Worm (Caenorhabditis elegans) whole organism, young adult: Measurements from ENCODE around the gene mrpl-42.

Experiments used
- B0019.2 ChIP-seq: fragments of 200-800 bp; sonication (Bioruptor generic); conservative IDR thresholded peaks from 2 replicates; pipeline ENCODE4 v1.3.6; 2022; ENCODE audit warnings: missing genetic modification reagents, missing genetic modification characterization, missing compliant biosample characterization
- B0035.1 ChIP-seq: sonication (generic microtip); optimal IDR thresholded peaks from 2 replicates; lab custom pipeline; 2016; ENCODE audit warnings: missing genetic modification characterization, mild to moderate bottlenecking, missing compliant biosample characterization, missing genotype, missing genetic modification reagents
- F22D6.2 ChIP-seq: sonication (generic microtip); optimal IDR thresholded peaks from 2 replicates; lab custom pipeline; 2016; ENCODE audit warnings: mild to moderate bottlenecking, missing genetic modification characterization, missing compliant biosample characterization
- F57A8.1 ChIP-seq: fragments of 200-800 bp; sonication (Bioruptor generic); optimal IDR thresholded peaks from 2 replicates; lab custom pipeline; 2018; ENCODE audit warnings: mild to moderate bottlenecking, missing genetic modification characterization, moderate library complexity, missing compliant biosample characterization
- T26A5.8 ChIP-seq: sonication (generic microtip); optimal IDR thresholded peaks from 2 replicates; lab custom pipeline; 2016; ENCODE audit warnings: missing genetic modification characterization, missing compliant biosample characterization
- Y53F4B.3 ChIP-seq: fragments of 200-800 bp; sonication (Bioruptor generic); IDR thresholded peaks from 2 replicates; pipeline ENCODE4 v1.3.6; 2022; ENCODE audit warnings: missing genetic modification reagents, missing genetic modification characterization, missing compliant biosample characterization
- Y79H2A.3 ChIP-seq: fragments of 200-800 bp; sonication (Bioruptor generic); conservative IDR thresholded peaks from 2 replicates; pipeline ENCODE4 v1.3.6; 2022; ENCODE audit warnings: missing genetic modification reagents, missing genetic modification characterization, missing compliant biosample characterization
- Y95B8A.8 ChIP-seq: fragments of 200-800 bp; sonication (Bioruptor generic); IDR thresholded peaks from 2 replicates; pipeline ENCODE4 v1.3.6; 2022; ENCODE audit warnings: missing genetic modification reagents, missing genetic modification characterization, missing compliant biosample characterization
- ZK185.1 ChIP-seq: sonication (generic microtip); optimal IDR thresholded peaks from 2 replicates; lab custom pipeline; 2016; ENCODE audit warnings: mild to moderate bottlenecking, missing genetic modification characterization, missing compliant biosample characterization; ENCODE audit not compliant: poor library complexity, severe bottlenecking
- athp-1 ChIP-seq: sonication (generic microtip); optimal IDR thresholded peaks from 2 replicates; lab custom pipeline; 2017; ENCODE audit warnings: mild to moderate bottlenecking, missing genetic modification characterization, missing compliant biosample characterization
- ccch-3 ChIP-seq: fragments of 200-800 bp; sonication (Bioruptor generic); optimal IDR thresholded peaks from 2 replicates; lab custom pipeline; 2018; ENCODE audit warnings: mild to moderate bottlenecking, missing genetic modification characterization, missing compliant biosample characterization
- chd-7 ChIP-seq: sonication (generic microtip); optimal IDR thresholded peaks from 2 replicates; lab custom pipeline; 2016; ENCODE audit warnings: mild to moderate bottlenecking, missing genetic modification characterization, moderate library complexity, missing compliant biosample characterization
- die-1 ChIP-seq: sonication (generic microtip); optimal IDR thresholded peaks from 2 replicates; lab custom pipeline; 2016; ENCODE audit warnings: missing genotype, mild to moderate bottlenecking, missing genetic modification characterization, missing compliant biosample characterization
- egl-44 ChIP-seq: fragments of 200-800 bp; sonication (Bioruptor generic); IDR thresholded peaks from 2 replicates; pipeline ENCODE4 v1.3.6; 2022; ENCODE audit warnings: missing genetic modification reagents, missing genetic modification characterization, missing compliant biosample characterization
- fkh-3 ChIP-seq: sonication (generic microtip); optimal IDR thresholded peaks from 2 replicates; lab custom pipeline; 2016; ENCODE audit warnings: mild to moderate bottlenecking, missing genetic modification characterization, missing compliant biosample characterization
- him-1 ChIP-seq: sonication (generic microtip); optimal IDR thresholded peaks from 2 replicates; lab custom pipeline; 2016; ENCODE audit warnings: missing genotype, missing genetic modification reagents, missing genetic modification characterization, missing compliant biosample characterization
- hlh-26 ChIP-seq: fragments of 200-800 bp; sonication (Bioruptor generic); conservative IDR thresholded peaks from 2 replicates; pipeline ENCODE4 v1.3.6; 2022; ENCODE audit warnings: missing genetic modification reagents, missing genetic modification characterization, missing compliant biosample characterization
- hsf-1 ChIP-seq: fragments of 200-800 bp; sonication (Bioruptor generic); IDR thresholded peaks from 2 replicates; pipeline ENCODE4 v1.3.6; 2022; ENCODE audit warnings: missing genetic modification reagents, missing genetic modification characterization, missing compliant biosample characterization
- lin-26 ChIP-seq: fragments of 200-800 bp; sonication (Bioruptor generic); IDR thresholded peaks from 2 replicates; pipeline ENCODE4 v1.3.6; 2022; ENCODE audit warnings: missing genetic modification reagents, missing genetic modification characterization, missing compliant biosample characterization
- lin-54 ChIP-seq: fragments of 200-800 bp; sonication (Bioruptor generic); optimal IDR thresholded peaks from 2 replicates; lab custom pipeline; 2018; ENCODE audit warnings: mild to moderate bottlenecking, missing genetic modification characterization, missing compliant biosample characterization
- lsy-27 ChIP-seq: sonication (generic microtip); optimal IDR thresholded peaks from 2 replicates; lab custom pipeline; 2017; ENCODE audit warnings: missing genetic modification characterization, mild to moderate bottlenecking, missing compliant biosample characterization, antibody characterized with exemption, missing genotype, borderline replicate concordance; ENCODE audit not compliant: insufficient read depth
- madf-8 ChIP-seq: fragments of 200-800 bp; sonication (Bioruptor generic); conservative IDR thresholded peaks from 2 replicates; pipeline ENCODE4 v1.3.6; 2022; ENCODE audit warnings: missing genetic modification reagents, missing genetic modification characterization, missing compliant biosample characterization
- mxl-1 ChIP-seq: sonication (generic microtip); optimal IDR thresholded peaks from 2 replicates; lab custom pipeline; 2016; ENCODE audit warnings: missing genetic modification characterization, missing compliant biosample characterization
- nfya-2 ChIP-seq: fragments of 200-800 bp; sonication (Bioruptor generic); IDR thresholded peaks from 2 replicates; pipeline ENCODE4 v1.3.6; 2022; ENCODE audit warnings: missing genetic modification reagents, missing genetic modification characterization, missing compliant biosample characterization
- nfyb-1 ChIP-seq: fragments of 200-800 bp; sonication (Bioruptor generic); IDR thresholded peaks from 2 replicates; pipeline ENCODE4 v1.3.6; 2022; ENCODE audit warnings: missing genetic modification reagents, missing genetic modification characterization, missing compliant biosample characterization
- nhr-120 ChIP-seq: fragments of 200-800 bp; sonication (Bioruptor generic); IDR thresholded peaks from 2 replicates; pipeline ENCODE4 v1.3.6; 2022; ENCODE audit warnings: missing genetic modification characterization, missing compliant biosample characterization
- nhr-27 ChIP-seq: fragments of 200-800 bp; sonication (Bioruptor generic); optimal IDR thresholded peaks from 2 replicates; lab custom pipeline; 2018; ENCODE audit warnings: mild to moderate bottlenecking, missing genetic modification characterization, moderate library complexity, missing compliant biosample characterization
- nhr-80 ChIP-seq: sonication (generic microtip); optimal IDR thresholded peaks from 2 replicates; lab custom pipeline; 2016; ENCODE audit warnings: missing genetic modification characterization, missing compliant biosample characterization
- nhr-90 ChIP-seq: sonication (generic microtip); optimal IDR thresholded peaks from 2 replicates; lab custom pipeline; 2016; ENCODE audit warnings: missing genotype, mild to moderate bottlenecking, missing genetic modification characterization, missing compliant biosample characterization
- repo-1 ChIP-seq: sonication (generic microtip); optimal IDR thresholded peaks from 2 replicates; lab custom pipeline; 2017; ENCODE audit warnings: mild to moderate bottlenecking, missing genetic modification characterization, missing compliant biosample characterization
- sdz-38 ChIP-seq: sonication (generic microtip); optimal IDR thresholded peaks from 2 replicates; lab custom pipeline; 2016; ENCODE audit warnings: missing genotype, missing genetic modification characterization, missing compliant biosample characterization
- snpc-1.3 ChIP-seq: sonication (generic microtip); optimal IDR thresholded peaks from 2 replicates; lab custom pipeline; 2017; ENCODE audit warnings: missing genetic modification characterization, mild to moderate bottlenecking, missing compliant biosample characterization, antibody characterized with exemption, moderate library complexity, missing genotype, missing genetic modification reagents; ENCODE audit not compliant: insufficient read depth
- snpc-3.4 ChIP-seq: sonication (generic microtip); optimal IDR thresholded peaks from 2 replicates; lab custom pipeline; 2017; ENCODE audit warnings: missing genetic modification characterization, mild to moderate bottlenecking, missing compliant biosample characterization, antibody characterized with exemption, moderate library complexity, missing genotype, missing genetic modification reagents
- tbp1 ChIP-seq: fragments of 200-800 bp; sonication (Bioruptor generic); optimal IDR thresholded peaks from 2 replicates; lab custom pipeline; 2018; ENCODE audit warnings: mild to moderate bottlenecking, missing genetic modification characterization, missing compliant biosample characterization
- tlf-1 ChIP-seq: fragments of 200-800 bp; sonication (Bioruptor generic); optimal IDR thresholded peaks from 2 replicates; lab custom pipeline; 2018; ENCODE audit warnings: mild to moderate bottlenecking, missing genetic modification characterization, missing compliant biosample characterization
- unc-130 ChIP-seq: sonication (generic microtip); optimal IDR thresholded peaks from 2 replicates; lab custom pipeline; 2016; ENCODE audit warnings: missing genetic modification reagents, missing genetic modification characterization, missing compliant biosample characterization
- unc-62 ChIP-seq: fragments of 150-350 bp; optimal IDR thresholded peaks from 2 replicates; lab custom pipeline; 2014; ENCODE audit warnings: missing biosample characterization, missing genetic modification reagents, missing genetic modification characterization
- zfh-2 ChIP-seq: fragments of 200-800 bp; sonication (Bioruptor generic); conservative IDR thresholded peaks from 2 replicates; pipeline ENCODE4 v1.3.6; 2022; ENCODE audit warnings: missing genetic modification reagents, missing genetic modification characterization, missing compliant biosample characterization
- ztf-22 ChIP-seq: fragments of 200-800 bp; sonication (Bioruptor generic); optimal IDR thresholded peaks from 2 replicates; lab custom pipeline; 2018; ENCODE audit warnings: mild to moderate bottlenecking, missing genetic modification characterization, moderate library complexity, missing compliant biosample characterization
- ztf-28 ChIP-seq: fragments of 200-800 bp; sonication (Bioruptor generic); IDR thresholded peaks from 2 replicates; pipeline ENCODE4 v1.3.6; 2022; ENCODE audit warnings: missing genetic modification reagents, missing genetic modification characterization, missing compliant biosample characterization

Gene mrpl-42

ce11 chrIV:9053403-9053802 lies 40.9 kb downstream of the mrpl-42 start:
- TF ChIP-seq fkh-3 (tag; lab: Kevin White, UChicago), result no peak
- no peak for TF ChIP-seq ccch-3 (GFP tag; lab: Kevin White, UChicago)
- TF ChIP-seq ztf-28 (GFP tag; lab: Robert Waterston, UW), result no peak
- no peak for TF ChIP-seq nfya-2 (GFP tag; lab: Robert Waterston, UW)
- no peak for TF ChIP-seq unc-62 (GFP tag; lab: Kevin White, UChicago)
- no peak for TF ChIP-seq ZK185.1 (tag; lab: Kevin White, UChicago)

- TF ChIP-seq zfh-2 (GFP tag; lab: Robert Waterston, UW), result no peak
- TF ChIP-seq athp-1 (tag; lab: Kevin White, UChicago), result no peak
- no peak for TF ChIP-seq T26A5.8 (tag; lab: Kevin White, UChicago)
- no peak for TF ChIP-seq F57A8.1 (GFP tag; lab: Kevin White, UChicago)
- TF ChIP-seq lin-26 (GFP tag; lab: Robert Waterston, UW), result no peak
- TF ChIP-seq nfyb-1, result no peak
- no peak for TF ChIP-seq die-1 (tag; lab: Kevin White, UChicago)
- TF ChIP-seq snpc-3.4, result no peak
- TF ChIP-seq Y53F4B.3 (GFP tag; lab: Robert Waterston, UW), result no peak
- TF ChIP-seq chd-7, result no peak
- TF ChIP-seq mxl-1 (tag; lab: Kevin White, UChicago), result no peak
- TF ChIP-seq ztf-22 (GFP tag; lab: Kevin White, UChicago), result no peak
- TF ChIP-seq lin-54 (GFP tag; lab: Kevin White, UChicago), result no peak
- no peak for TF ChIP-seq him-1 (tag; lab: Kevin White, UChicago)
- TF ChIP-seq hsf-1 (GFP tag; lab: Robert Waterston, UW), result no peak
- no peak for TF ChIP-seq hlh-26 (GFP tag; lab: Robert Waterston, UW)
- TF ChIP-seq repo-1 (tag; lab: Kevin White, UChicago), result no peak
- no peak for TF ChIP-seq nhr-80
- TF ChIP-seq B0019.2 (GFP tag; lab: Robert Waterston, UW), result no peak
- no peak for TF ChIP-seq tbp1 (GFP tag; lab: Kevin White, UChicago)
Observed at ce11 chrIV:9051510-9052175, 42.6 kb downstream of the mrpl-42 start.

- TF ChIP-seq nhr-90 (tag; lab: Kevin White, UChicago), result no peak
- no peak for TF ChIP-seq B0035.1
- TF ChIP-seq unc-130 (GFP tag; lab: Kevin White, UChicago), result no peak
- TF ChIP-seq nhr-27 (tag; lab: Kevin White, UChicago), result no peak
- TF ChIP-seq snpc-1.3 (tag; lab: Kevin White, UChicago), result no peak
- no peak for TF ChIP-seq F22D6.2 (tag; lab: Kevin White, UChicago)
- TF ChIP-seq nhr-120 (GFP tag; lab: Robert Waterston, UW), result no peak
- TF ChIP-seq zfh-2 (GFP tag; lab: Robert Waterston, UW), result no peak
- TF ChIP-seq Y95B8A.8, result no peak
- no peak for TF ChIP-seq sdz-38 (tag; lab: Kevin White, UChicago)
- TF ChIP-seq lsy-27, result no peak
- no peak for TF ChIP-seq madf-8
- TF ChIP-seq tlf-1, result no peak
- TF ChIP-seq egl-44 (GFP tag; lab: Robert Waterston, UW), result no peak
- no peak for TF ChIP-seq Y79H2A.3 (GFP tag; lab: Robert Waterston, UW)
Observed at ce11 chrIV:9051036-9051435, 43.2 kb downstream of the mrpl-42 start.
